Worm (Caenorhabditis elegans): ENCODE data around the gene tbc-17.

tbc-17 gene

DNA sequence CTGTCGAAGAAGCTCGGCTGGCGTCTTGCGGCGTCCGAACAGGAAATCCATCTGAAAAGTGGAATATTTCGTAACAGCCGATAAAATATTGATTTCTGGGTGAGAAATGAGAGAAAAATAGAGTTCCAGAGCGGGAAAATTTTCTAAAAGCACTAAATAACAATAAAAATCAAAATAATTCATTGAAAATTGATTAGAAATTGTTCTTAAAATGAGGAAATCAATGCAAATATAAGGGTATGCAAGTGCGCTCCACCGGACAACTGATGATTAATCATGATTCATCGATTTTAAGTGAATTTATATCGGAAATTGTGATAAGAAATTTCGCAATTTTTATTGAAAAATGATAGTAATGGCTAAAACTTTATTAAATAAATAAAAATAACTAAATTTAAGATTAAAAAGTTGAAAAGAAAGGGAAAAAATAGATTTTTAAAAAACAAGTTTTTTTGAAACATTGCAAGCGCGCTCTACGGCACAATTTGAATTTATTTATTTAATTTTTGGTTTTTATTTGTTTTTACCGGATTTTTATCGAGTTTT lies 74.0 kb downstream of the tbc-17 start, which contains the start of the genes vps-2 and tiar-2 (continued):
- TF ChIP-seq efl-3 (GFP tag; optimal IDR thresholded peaks at IDR 0.05) = no peak
- no peak for TF ChIP-seq nhr-11 (tag; optimal IDR thresholded peaks at IDR 0.05)
- TF ChIP-seq nhr-76 (tag; optimal IDR thresholded peaks at IDR 0.05) = no peak
- peak; percentile 23 for TF ChIP-seq blmp-1 (tag; optimal IDR thresholded peaks at IDR 0.05)
- TF ChIP-seq nhr-90 (tag; optimal IDR thresholded peaks at IDR 0.05; ENCODE audit: poor library complexity) = peak; percentile 74
- no peak for TF ChIP-seq sup-37 (GFP tag; optimal IDR thresholded peaks at IDR 0.05)
- TF ChIP-seq unc-30 (tag; optimal IDR thresholded peaks at IDR 0.05) = no peak
- peak; percentile 48 for TF ChIP-seq jun-1 (tag; optimal IDR thresholded peaks at IDR 0.05)
- TF ChIP-seq nhr-237 (tag; optimal IDR thresholded peaks at IDR 0.05) = no peak
- peak; percentile 82 for TF ChIP-seq nhr-47 (tag; optimal IDR thresholded peaks at IDR 0.05)
- peak; percentile 78 for TF ChIP-seq xbp-1 (tag; optimal IDR thresholded peaks at IDR 0.05)
- TF ChIP-seq lin-35 (GFP tag; optimal IDR thresholded peaks at IDR 0.05) = peak; percentile 59 to 73
- TF ChIP-seq lir-3 (tag; optimal IDR thresholded peaks at IDR 0.05; ENCODE audit: poor library complexity) = no peak
- TF ChIP-seq snpc-4 (tag; optimal IDR thresholded peaks at IDR 0.05) = peak; percentile 61
- TF ChIP-seq zip-4 (GFP tag; optimal IDR thresholded peaks at IDR 0.05) = peak; percentile 62
- TF ChIP-seq alr-1 (tag; optimal IDR thresholded peaks at IDR 0.05; ENCODE audit: borderline replicate concordance) = no peak
- TF ChIP-seq egl-13 (tag; optimal IDR thresholded peaks at IDR 0.05) = peak; percentile 73
- peak; percentile 67 for TF ChIP-seq isw-1 (GFP tag; IDR thresholded peaks at IDR 0.05)
- no peak for TF ChIP-seq grh-1 (GFP tag; IDR thresholded peaks at IDR 0.05)
- peak; percentile 73 for TF ChIP-seq elt-2 (tag; optimal IDR thresholded peaks at IDR 0.05)
- peak in 1 of 3 experiments; percentile 27 for TF ChIP-seq ceh-82 (tag; optimal IDR thresholded peaks at IDR 0.05)
- peak; percentile 67 for TF ChIP-seq dsc-1 (tag; optimal IDR thresholded peaks at IDR 0.05)
- TF ChIP-seq zag-1 (tag; optimal IDR thresholded peaks at IDR 0.05) = no peak
- no peak for TF ChIP-seq fkh-10 (GFP tag; optimal IDR thresholded peaks at IDR 0.05)
- TF ChIP-seq fkh-4 (tag; optimal IDR thresholded peaks at IDR 0.05; ENCODE audit: borderline replicate concordance) = peak; percentile 51
- peak; percentile 32 for TF ChIP-seq unc-86 (tag; optimal IDR thresholded peaks at IDR 0.05)
- TF ChIP-seq nhr-77 (tag; optimal IDR thresholded peaks at IDR 0.05) = no peak
- TF ChIP-seq mdl-1 (tag; optimal IDR thresholded peaks at IDR 0.05) = no peak
- peak; percentile 93 for TF ChIP-seq lin-14 (GFP tag; optimal IDR thresholded peaks at IDR 0.05)
- TF ChIP-seq rnt-1 (tag; optimal IDR thresholded peaks at IDR 0.05) = no peak
- no peak for TF ChIP-seq ama-1 (optimal IDR thresholded peaks at IDR 0.05)
- no peak for TF ChIP-seq aha-1 (tag; optimal IDR thresholded peaks at IDR 0.05)
- no peak for TF ChIP-seq nhr-84 (tag; optimal IDR thresholded peaks at IDR 0.05)
- peak; percentile 50; the same call in 1 of the 2 replicates for TF ChIP-seq ceh-88 (GFP tag; IDR thresholded peaks at IDR 0.05)
- no peak for TF ChIP-seq nhr-12 (tag; optimal IDR thresholded peaks at IDR 0.05)
- TF ChIP-seq dpl-1 (GFP tag; optimal IDR thresholded peaks at IDR 0.05) = peak; percentile 58 to 72 (median 58)
- TF ChIP-seq irx-1 (tag; optimal IDR thresholded peaks at IDR 0.05) = peak; percentile 67
- TF ChIP-seq fos-1 (tag; optimal IDR thresholded peaks at IDR 0.05) = peak; percentile 87
- TF ChIP-seq tbx-2 (tag; optimal IDR thresholded peaks at IDR 0.05) = peak; percentile 58
- TF ChIP-seq ztf-11 (tag; optimal IDR thresholded peaks at IDR 0.05) = no peak
- no peak for TF ChIP-seq aly-2 (tag; optimal IDR thresholded peaks at IDR 0.05)
- TF ChIP-seq nhr-20 (tag; optimal IDR thresholded peaks at IDR 0.05) = peak; percentile 60
- TF ChIP-seq nhr-28 (tag; optimal IDR thresholded peaks at IDR 0.05) = no peak
- peak; percentile 81 for TF ChIP-seq nhr-85 (tag)
- TF ChIP-seq ceh-8 (GFP tag; optimal IDR thresholded peaks at IDR 0.05) = peak; percentile 64
- TF ChIP-seq C34B4.2 (tag; optimal IDR thresholded peaks at IDR 0.05) = no peak
- TF ChIP-seq ceh-90 (tag; optimal IDR thresholded peaks at IDR 0.05) = peak; percentile 31
- peak; percentile 62 for TF ChIP-seq C16A3.4 (tag; optimal IDR thresholded peaks at IDR 0.05)
